Worm (Caenorhabditis elegans): ENCODE results near the gene acl-12.

The acl-12 gene

DNA sequence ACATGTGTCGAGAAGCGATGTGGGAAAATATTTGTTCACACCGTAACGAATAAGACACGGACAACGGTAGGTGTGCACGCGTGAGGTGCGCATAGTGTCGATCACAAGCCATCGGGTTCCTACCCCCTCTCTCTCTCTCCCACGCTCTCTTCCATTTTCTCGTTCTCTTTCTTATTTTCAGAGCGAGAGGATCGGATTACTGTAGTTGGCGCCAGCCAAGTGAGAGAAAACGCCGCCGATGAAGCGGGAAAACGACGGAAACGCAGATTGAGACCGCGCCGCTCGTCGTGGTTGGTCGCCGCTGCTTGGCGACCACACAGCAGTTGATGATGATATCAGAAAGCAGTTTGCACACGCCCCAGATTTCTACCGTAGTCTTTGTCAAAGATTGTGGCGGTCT is 22.0 kb upstream of the acl-12 start:
- TF ChIP-seq hmg-4 (GFP tag; optimal IDR thresholded peaks at IDR 0.05) (peak; percentile 58), scrt-1 (GFP tag; IDR thresholded peaks at IDR 0.05) (no peak), ceh-36 (tag; optimal IDR thresholded peaks at IDR 0.05) (no peak)

- TF ChIP-seq ceh-13 (GFP tag; optimal IDR thresholded peaks at IDR 0.05) (no peak), hmbx-1 (tag; optimal IDR thresholded peaks at IDR 0.05) (no peak), B0310.2 (tag; optimal IDR thresholded peaks at IDR 0.05) (no peak), ceh-36 (tag; optimal IDR thresholded peaks at IDR 0.05) (no peak), pes-1 (GFP tag; IDR thresholded peaks at IDR 0.05) (no peak), tbx-11 (GFP tag; IDR thresholded peaks at IDR 0.05) (no peak), ama-1 (optimal IDR thresholded peaks at IDR 0.05) (no peak), ets-7 (tag; optimal IDR thresholded peaks at IDR 0.05) (no peak), tbx-37 (GFP tag; conservative IDR thresholded peaks at IDR 0.05) (no peak)
Measured at ce11 chrX:7463637-7464036, 21.3 kb upstream of the acl-12 start, which contains the start of gene sox-2. Gene sox-2 (minus strand): TSS chrX:7463736.

ce11 chrX:7460516-7460915 is 18.1 kb upstream of the acl-12 start:
- no peak for TF ChIP-seq sea-1 (GFP tag; conservative IDR thresholded peaks at IDR 0.05)
- no peak for TF ChIP-seq tra-4 (tag; optimal IDR thresholded peaks at IDR 0.05)
- no peak for TF ChIP-seq B0310.2 (tag; optimal IDR thresholded peaks at IDR 0.05)
- no peak for TF ChIP-seq aly-1 (tag; optimal IDR thresholded peaks at IDR 0.05)
- TF ChIP-seq hmg-4 (GFP tag; optimal IDR thresholded peaks at IDR 0.05), result peak; percentile 13
- 0 out of 2 replicates have a peak, but pooled peaks have one; percentile 33 for TF ChIP-seq scrt-1 (GFP tag; IDR thresholded peaks at IDR 0.05)
- TF ChIP-seq F13C5.2 (tag; optimal IDR thresholded peaks at IDR 0.05), result no peak

- TF ChIP-seq aly-1 (tag; optimal IDR thresholded peaks at IDR 0.05), result no peak
- peak; percentile 10 for TF ChIP-seq ama-1 (optimal IDR thresholded peaks at IDR 0.05)
Measured at ce11 chrX:7457154-7457674, 14.8 kb upstream of the acl-12 start.

DNA sequence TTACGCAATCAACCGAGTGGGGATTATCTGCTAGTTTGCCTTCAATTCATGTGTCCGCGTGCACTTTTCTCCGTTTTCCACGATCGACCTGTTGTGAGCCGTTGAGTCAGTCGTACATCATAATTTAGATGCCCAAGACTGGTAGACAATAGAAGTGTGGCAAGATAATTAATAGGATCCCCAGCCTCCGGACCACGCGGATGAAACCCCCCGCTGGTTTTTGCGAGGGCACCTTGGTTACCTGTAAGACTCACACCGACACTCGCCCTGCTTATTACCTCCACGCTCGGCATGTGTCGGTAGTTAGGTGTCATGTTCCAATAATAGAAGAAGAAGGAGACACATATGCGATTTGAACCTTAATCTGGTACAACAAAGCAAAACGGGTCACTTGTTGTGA is 13.6 kb upstream of the acl-12 start:
- TF ChIP-seq hmg-4 (GFP tag; optimal IDR thresholded peaks at IDR 0.05) (peak; percentile 16), ama-1 (optimal IDR thresholded peaks at IDR 0.05) (no peak)

ce11 chrX:7452606-7453005 is 10.2 kb upstream of the acl-12 start:
- no peak for TF ChIP-seq F13C5.2 (tag; optimal IDR thresholded peaks at IDR 0.05)
- no peak for TF ChIP-seq tra-4 (tag; optimal IDR thresholded peaks at IDR 0.05)
- no peak for TF ChIP-seq B0310.2 (tag; optimal IDR thresholded peaks at IDR 0.05)
- no peak for TF ChIP-seq ama-1 (optimal IDR thresholded peaks at IDR 0.05)
- no peak for TF ChIP-seq hnd-1 (tag; optimal IDR thresholded peaks at IDR 0.05)
- no peak for TF ChIP-seq tbx-11 (GFP tag; IDR thresholded peaks at IDR 0.05)
- no peak for TF ChIP-seq tbx-37 (GFP tag; conservative IDR thresholded peaks at IDR 0.05)
- TF ChIP-seq ceh-13 (GFP tag; optimal IDR thresholded peaks at IDR 0.05), result no peak
- no peak for TF ChIP-seq aly-1 (tag; optimal IDR thresholded peaks at IDR 0.05)
- TF ChIP-seq hmbx-1 (tag; optimal IDR thresholded peaks at IDR 0.05), result no peak
- TF ChIP-seq flt-1 (GFP tag; IDR thresholded peaks at IDR 0.05), result no peak
- TF ChIP-seq ceh-36 (tag; optimal IDR thresholded peaks at IDR 0.05), result no peak
- no peak for TF ChIP-seq hmg-4 (GFP tag; optimal IDR thresholded peaks at IDR 0.05)
- no peak for TF ChIP-seq scrt-1 (GFP tag; IDR thresholded peaks at IDR 0.05)
- no peak for TF ChIP-seq pes-1 (GFP tag; IDR thresholded peaks at IDR 0.05)
- no peak for TF ChIP-seq sea-1 (GFP tag; conservative IDR thresholded peaks at IDR 0.05)
- TF ChIP-seq ets-7 (tag; optimal IDR thresholded peaks at IDR 0.05), result no peak

DNA sequence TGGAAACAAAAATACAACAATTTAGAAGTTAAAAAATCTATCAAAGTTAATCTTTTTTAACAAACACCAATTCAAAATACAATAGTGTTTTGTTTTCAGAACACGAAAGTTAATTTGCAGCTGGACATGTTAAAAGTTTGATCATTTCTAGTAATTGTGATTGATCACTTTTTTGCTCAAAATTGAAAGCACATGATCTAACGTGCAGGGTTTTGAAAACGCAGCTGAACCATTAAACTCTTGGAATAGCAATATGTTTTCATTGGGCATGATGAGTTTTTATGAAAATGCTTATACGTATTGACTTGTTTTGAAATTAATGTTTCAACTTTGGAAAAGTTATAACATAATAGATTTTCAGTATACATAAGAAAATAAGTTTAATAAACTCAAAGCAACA is 5.0 kb upstream of the acl-12 start:
- TF ChIP-seq hmbx-1 (tag; optimal IDR thresholded peaks at IDR 0.05) (no peak), tbx-11 (GFP tag; IDR thresholded peaks at IDR 0.05) (no peak), tra-4 (tag; optimal IDR thresholded peaks at IDR 0.05) (no peak), pes-1 (GFP tag; IDR thresholded peaks at IDR 0.05) (no peak), scrt-1 (GFP tag; IDR thresholded peaks at IDR 0.05) (no peak), hmg-4 (GFP tag; optimal IDR thresholded peaks at IDR 0.05) (no peak), ets-7 (tag; optimal IDR thresholded peaks at IDR 0.05) (no peak), F13C5.2 (tag; optimal IDR thresholded peaks at IDR 0.05) (no peak), flt-1 (GFP tag; IDR thresholded peaks at IDR 0.05) (no peak), tbx-37 (GFP tag; conservative IDR thresholded peaks at IDR 0.05) (no peak), aly-1 (tag; optimal IDR thresholded peaks at IDR 0.05) (no peak), hnd-1 (tag; optimal IDR thresholded peaks at IDR 0.05) (no peak), B0310.2 (tag; optimal IDR thresholded peaks at IDR 0.05) (no peak), ama-1 (optimal IDR thresholded peaks at IDR 0.05) (no peak), sea-1 (GFP tag; conservative IDR thresholded peaks at IDR 0.05) (no peak), ceh-13 (GFP tag; optimal IDR thresholded peaks at IDR 0.05) (no peak), ceh-36 (tag; optimal IDR thresholded peaks at IDR 0.05) (no peak)

DNA sequence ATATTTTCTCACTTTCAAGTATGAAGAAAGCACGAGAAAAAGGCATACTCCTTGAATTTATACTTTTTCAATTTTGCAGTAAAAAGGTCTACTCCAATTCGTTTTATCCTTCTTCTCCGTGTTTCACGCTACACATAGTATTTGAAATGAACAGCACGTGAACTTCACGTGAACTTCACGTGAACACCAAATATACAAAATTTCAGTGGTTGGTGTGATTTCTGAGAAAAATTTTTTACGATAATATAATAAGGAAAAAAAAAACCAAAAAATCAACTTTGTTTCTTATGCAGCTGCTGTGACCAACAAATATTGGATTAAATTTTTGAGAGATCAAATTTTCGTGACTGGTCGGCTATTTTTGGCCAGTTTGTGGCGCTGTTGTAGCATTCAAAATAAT is 4.1 kb upstream of the acl-12 start:
- no peak for TF ChIP-seq pes-1 (GFP tag; IDR thresholded peaks at IDR 0.05)
- TF ChIP-seq hnd-1 (tag; optimal IDR thresholded peaks at IDR 0.05), result no peak
- no peak for TF ChIP-seq tra-4 (tag; optimal IDR thresholded peaks at IDR 0.05)
- TF ChIP-seq ets-7 (tag; optimal IDR thresholded peaks at IDR 0.05), result no peak
- no peak for TF ChIP-seq aly-1 (tag; optimal IDR thresholded peaks at IDR 0.05)

DNA sequence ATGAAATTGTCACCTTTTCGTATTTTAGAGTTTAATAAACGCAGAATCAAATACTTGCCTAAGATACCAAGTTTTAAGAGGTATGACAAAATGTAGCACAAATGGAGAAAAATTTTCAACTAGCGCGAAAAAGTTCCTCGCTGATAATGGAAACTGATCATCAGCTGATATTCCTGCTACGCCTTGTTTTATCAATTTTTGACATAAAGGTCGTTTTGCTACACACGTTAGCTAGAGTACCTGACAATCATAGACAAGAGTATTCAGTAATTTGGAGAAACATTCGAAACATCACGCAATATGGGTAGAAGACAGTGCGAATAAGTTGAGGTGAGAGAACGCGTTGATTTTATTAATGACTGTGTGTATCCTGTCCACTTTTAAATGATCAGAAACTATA is 3.4 kb upstream of the acl-12 start:
- TF ChIP-seq ceh-13 (GFP tag; optimal IDR thresholded peaks at IDR 0.05) (no peak), F13C5.2 (tag; optimal IDR thresholded peaks at IDR 0.05) (no peak), tbx-37 (GFP tag; conservative IDR thresholded peaks at IDR 0.05) (no peak), hmbx-1 (tag; optimal IDR thresholded peaks at IDR 0.05) (no peak), tra-4 (tag; optimal IDR thresholded peaks at IDR 0.05) (no peak)
